Fruit fly (Drosophila melanogaster) whole organism, prepupa: ENCODE measurements around the gene CG15169.

Source experiments
- CG8632 ChIP-seq: fragments of 200-800 bp; sonication (Bioruptor generic); optimal IDR thresholded peaks from 3 replicates; lab custom pipeline; 2016; ENCODE audit warnings: missing biosample characterization, missing genetic modification characterization
- Gug ChIP-seq: fragments of 200-800 bp; sonication (Bioruptor generic); IDR thresholded peaks from 2 replicates; pipeline ENCODE4 v1.3.6; 2022; ENCODE audit warnings: missing biosample characterization, missing genetic modification characterization
- Sox15 ChIP-seq: fragments of 200-800 bp; sonication (Bioruptor generic); optimal IDR thresholded peaks from 3 replicates; lab custom pipeline; 2016; ENCODE audit warnings: missing biosample characterization, missing genetic modification characterization

DNA sequence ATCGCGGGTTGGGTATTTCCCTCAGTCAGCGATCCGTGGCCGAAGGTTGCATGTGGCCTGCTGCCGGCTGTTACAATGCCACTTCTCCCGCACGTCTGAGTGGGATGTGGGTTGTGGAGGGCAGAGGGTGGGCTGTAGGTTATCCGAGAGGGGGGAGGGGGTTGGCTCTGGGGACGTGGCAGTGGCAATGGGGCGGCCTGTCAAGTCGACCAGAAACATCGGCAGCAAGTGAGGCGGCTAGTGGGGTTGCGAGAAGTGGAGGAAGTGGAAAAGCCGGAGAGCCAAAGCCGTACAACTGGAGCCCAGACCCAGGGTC is 33.9 kb downstream of the CG15169 start:
- no peak for TF ChIP-seq Sox15 (GFP tag; lab: Kevin White, UChicago)
- no peak for TF ChIP-seq Gug
- TF ChIP-seq CG8632, result no peak
